Fruit fly (Drosophila melanogaster) whole organism, embryonic: Measurements from ENCODE around the gene SkpD.

Source experiments
- Adf1 ChIP-seq: fragments of 200-800 bp; sonication (Bioruptor generic); IDR thresholded peaks from 2 replicates; pipeline ENCODE4 v1.3.6; 2022; ENCODE audit warnings: missing biosample characterization, missing genetic modification characterization
- CG10147 ChIP-seq: fragments of 200-800 bp; sonication (Bioruptor generic); optimal IDR thresholded peaks from 2 replicates; lab custom pipeline; 2019; ENCODE audit warnings: missing biosample characterization, mild to moderate bottlenecking, missing genetic modification characterization, moderate library complexity
- CG10267 ChIP-seq: fragments of 200-800 bp; sonication (Bioruptor generic); optimal IDR thresholded peaks from 2 replicates; lab custom pipeline; 2018; ENCODE audit warnings: missing biosample characterization, mild to moderate bottlenecking, missing genetic modification characterization, moderate library complexity
- CG10366 ChIP-seq: fragments of 200-800 bp; sonication (Bioruptor generic); IDR thresholded peaks from 2 replicates; pipeline ENCODE4 v1.3.6; 2022; ENCODE audit warnings: missing biosample characterization, missing genetic modification characterization
- CG10959 ChIP-seq: fragments of 200-800 bp; sonication (Bioruptor generic); IDR thresholded peaks from 2 replicates; pipeline ENCODE4 v1.3.6; 2022; ENCODE audit warnings: missing biosample characterization, missing genetic modification characterization
- CG11247 ChIP-seq: fragments of 200-800 bp; sonication (Bioruptor generic); IDR thresholded peaks from 2 replicates; pipeline ENCODE4 v1.3.6; 2022; ENCODE audit warnings: missing biosample characterization, missing genetic modification characterization
- CG12769 ChIP-seq: fragments of 200-800 bp; sonication (Bioruptor generic); optimal IDR thresholded peaks from 2 replicates; lab custom pipeline; 2019; ENCODE audit warnings: missing biosample characterization, mild to moderate bottlenecking, missing genetic modification characterization, moderate library complexity
- CG12942 ChIP-seq: fragments of 200-800 bp; sonication (Bioruptor generic); optimal IDR thresholded peaks from 3 replicates; lab custom pipeline; 2016; ENCODE audit warnings: missing biosample characterization, missing genetic modification characterization
- CG13123 ChIP-seq: fragments of 200-800 bp; sonication (Bioruptor generic); optimal IDR thresholded peaks from 2 replicates; lab custom pipeline; 2016; ENCODE audit warnings: missing biosample characterization, missing genetic modification characterization
- CG13287 ChIP-seq: fragments of 200-800 bp; sonication (Bioruptor generic); IDR thresholded peaks from 2 replicates; pipeline ENCODE4 v1.3.6; 2022; ENCODE audit warnings: missing biosample characterization, missing genetic modification characterization; ENCODE audit not compliant: partially characterized antibody
- CG13624 ChIP-seq: fragments of 200-800 bp; sonication (Bioruptor generic); optimal IDR thresholded peaks from 2 replicates; lab custom pipeline; 2016; ENCODE audit warnings: missing biosample characterization, missing genetic modification characterization
- CG15011 ChIP-seq: fragments of 200-800 bp; sonication (Bioruptor generic); optimal IDR thresholded peaks from 3 replicates; lab custom pipeline; 2018; ENCODE audit warnings: missing biosample characterization, mild to moderate bottlenecking, missing genetic modification characterization
- CG15696 ChIP-seq: fragments of 200-800 bp; sonication (Bioruptor generic); optimal IDR thresholded peaks from 2 replicates; lab custom pipeline; 2019; ENCODE audit warnings: missing biosample characterization, mild to moderate bottlenecking, missing genetic modification characterization, moderate library complexity
- CG16813 ChIP-seq: fragments of 200-800 bp; sonication (Bioruptor generic); IDR thresholded peaks from 3 replicates; pipeline ENCODE4 v1.3.6; 2022; ENCODE audit warnings: missing biosample characterization, missing genetic modification characterization; ENCODE audit not compliant: partially characterized antibody
- CG18619 ChIP-seq: fragments of 200-800 bp; sonication (Bioruptor generic); optimal IDR thresholded peaks from 3 replicates; lab custom pipeline; 2017; ENCODE audit warnings: missing biosample characterization, mild to moderate bottlenecking, missing genetic modification characterization
- CG2116 ChIP-seq: fragments of 200-800 bp; sonication (Bioruptor generic); optimal IDR thresholded peaks from 3 replicates; lab custom pipeline; 2018; ENCODE audit warnings: missing biosample characterization, mild to moderate bottlenecking, missing genetic modification characterization
- CG30403 ChIP-seq: fragments of 200-800 bp; sonication (Bioruptor generic); optimal IDR thresholded peaks from 3 replicates; lab custom pipeline; 2016; ENCODE audit warnings: missing biosample characterization, missing genetic modification characterization
- CG31365 ChIP-seq: fragments of 200-800 bp; sonication (Bioruptor generic); optimal IDR thresholded peaks from 2 replicates; lab custom pipeline; 2018; ENCODE audit warnings: missing biosample characterization, mild to moderate bottlenecking, missing genetic modification characterization
- CG31388 ChIP-seq: fragments of 200-800 bp; sonication (Bioruptor generic); optimal IDR thresholded peaks from 2 replicates; lab custom pipeline; 2016; ENCODE audit warnings: missing biosample characterization, missing genetic modification characterization
- CG32772 ChIP-seq: fragments of 200-800 bp; sonication (Bioruptor generic); IDR thresholded peaks from 2 replicates; pipeline ENCODE4 v1.3.6; 2022; ENCODE audit warnings: missing biosample characterization, missing genetic modification characterization
- CG3281 ChIP-seq: fragments of 200-800 bp; sonication (Bioruptor generic); optimal IDR thresholded peaks from 3 replicates; lab custom pipeline; 2017; ENCODE audit warnings: missing biosample characterization, mild to moderate bottlenecking, missing genetic modification characterization
- CG7357 ChIP-seq: fragments of 200-800 bp; sonication (Bioruptor generic); IDR thresholded peaks from 3 replicates; pipeline ENCODE4 v1.3.6; 2022; ENCODE audit warnings: missing biosample characterization, missing genetic modification characterization
- CG8281 ChIP-seq: fragments of 200-800 bp; sonication (Bioruptor generic); optimal IDR thresholded peaks from 2 replicates; lab custom pipeline; 2018; ENCODE audit warnings: missing biosample characterization, mild to moderate bottlenecking, missing genetic modification characterization, moderate library complexity
- Dbx ChIP-seq: fragments of 200-800 bp; sonication (Bioruptor generic); IDR thresholded peaks from 3 replicates; pipeline ENCODE4 v1.3.6; 2022; ENCODE audit warnings: missing biosample characterization, missing genetic modification characterization
- Dfd ChIP-seq, 2 experiments: fragments of >200 bp; optimal IDR thresholded peaks; 2 replicates each; lab custom pipeline; 2017; ENCODE audit warnings: missing biosample characterization in 2 of 2, missing genetic modification characterization in 2 of 2
- H2.0 ChIP-seq: fragments of 200-800 bp; sonication (Bioruptor generic); IDR thresholded peaks from 2 replicates; pipeline ENCODE4 v1.3.6; 2022; ENCODE audit warnings: missing biosample characterization, missing genetic modification characterization
- Jarid2 ChIP-seq: fragments of 200-800 bp; sonication (Bioruptor generic); optimal IDR thresholded peaks from 3 replicates; lab custom pipeline; 2017; ENCODE audit warnings: mild to moderate bottlenecking, missing biosample characterization, missing genetic modification reagents, missing genetic modification characterization
- Max ChIP-seq: fragments of 200-800 bp; sonication (Bioruptor generic); optimal IDR thresholded peaks from 2 replicates; lab custom pipeline; 2016; ENCODE audit warnings: missing biosample characterization, mild to moderate bottlenecking, missing genetic modification characterization
- Nf-YB ChIP-seq: fragments of 200-800 bp; sonication (Bioruptor generic); optimal IDR thresholded peaks from 3 replicates; lab custom pipeline; 2019; ENCODE audit warnings: missing biosample characterization, mild to moderate bottlenecking, missing genetic modification characterization, moderate library complexity
- PHDP ChIP-seq: fragments of 200-800 bp; sonication (Bioruptor generic); optimal IDR thresholded peaks from 3 replicates; lab custom pipeline; 2018; ENCODE audit warnings: missing biosample characterization, mild to moderate bottlenecking, missing genetic modification characterization, moderate library complexity
- Taf1 ChIP-seq: fragments of 200-800 bp; sonication (Bioruptor generic); IDR thresholded peaks from 2 replicates; pipeline ENCODE4 v1.3.6; 2022; ENCODE audit warnings: missing biosample characterization, missing genetic modification characterization
- ato ChIP-seq: fragments of 200-800 bp; sonication (Bioruptor generic); IDR thresholded peaks from 2 replicates; pipeline ENCODE4 v1.3.6; 2022; ENCODE audit warnings: missing biosample characterization, missing genetic modification characterization; ENCODE audit not compliant: partially characterized antibody
- az2 ChIP-seq: fragments of 200-800 bp; sonication (Bioruptor generic); optimal IDR thresholded peaks from 3 replicates; lab custom pipeline; 2016; ENCODE audit warnings: missing biosample characterization, missing genetic modification characterization
- bigmax ChIP-seq: fragments of 200-800 bp; sonication (Bioruptor generic); optimal IDR thresholded peaks from 2 replicates; lab custom pipeline; 2018; ENCODE audit warnings: missing biosample characterization, mild to moderate bottlenecking, missing genetic modification characterization
- caup ChIP-seq: fragments of 200-800 bp; sonication (Bioruptor generic); optimal IDR thresholded peaks from 3 replicates; lab custom pipeline; 2017; ENCODE audit warnings: missing biosample characterization, mild to moderate bottlenecking, missing genetic modification characterization, moderate library complexity; ENCODE audit not compliant: severe bottlenecking
- ci ChIP-seq: fragments of 200-800 bp; sonication (Bioruptor generic); IDR thresholded peaks from 3 replicates; pipeline ENCODE4 v1.3.6; 2022; ENCODE audit warnings: missing biosample characterization, missing genetic modification characterization
- grau ChIP-seq: fragments of 200-800 bp; optimal IDR thresholded peaks from 3 replicates; lab custom pipeline; 2019; ENCODE audit warnings: missing biosample characterization, mild to moderate bottlenecking, missing genetic modification characterization, moderate library complexity
- grn ChIP-seq: fragments of 200-800 bp; sonication (Bioruptor generic); optimal IDR thresholded peaks from 3 replicates; lab custom pipeline; 2017; ENCODE audit warnings: missing biosample characterization, missing genetic modification characterization
- gsb-n ChIP-seq: fragments of 200-800 bp; sonication (Bioruptor generic); optimal IDR thresholded peaks from 3 replicates; lab custom pipeline; 2018; ENCODE audit warnings: missing biosample characterization, mild to moderate bottlenecking, missing genetic modification characterization
- hbn ChIP-seq: fragments of 200-800 bp; sonication (Bioruptor generic); IDR thresholded peaks from 2 replicates; pipeline ENCODE4 v1.3.6; 2022; ENCODE audit warnings: missing biosample characterization, missing genetic modification characterization; ENCODE audit not compliant: partially characterized antibody
- jumu ChIP-seq: fragments of 200-800 bp; sonication (Bioruptor generic); optimal IDR thresholded peaks from 3 replicates; lab custom pipeline; 2016; ENCODE audit warnings: missing biosample characterization, missing genetic modification characterization
- nerfin-2 ChIP-seq: fragments of 200-800 bp; sonication (Bioruptor generic); IDR thresholded peaks from 2 replicates; pipeline ENCODE4 v1.3.6; 2022; ENCODE audit warnings: missing biosample characterization, missing genetic modification characterization; ENCODE audit not compliant: partially characterized antibody
- pho ChIP-seq: fragments of 200-800 bp; sonication (Bioruptor generic); optimal IDR thresholded peaks from 2 replicates; lab custom pipeline; 2016; ENCODE audit warnings: missing biosample characterization, missing genetic modification characterization
- pum ChIP-seq: fragments of 200-800 bp; sonication (Bioruptor generic); optimal IDR thresholded peaks from 2 replicates; lab custom pipeline; 2016; ENCODE audit warnings: missing biosample characterization, missing genetic modification characterization
- so ChIP-seq: fragments of 200-800 bp; sonication (Bioruptor generic); IDR thresholded peaks from 3 replicates; pipeline ENCODE4 v1.3.6; 2022; ENCODE audit warnings: missing biosample characterization, missing genetic modification characterization
- tgo ChIP-seq: fragments of 200-800 bp; sonication (Bioruptor generic); IDR thresholded peaks from 3 replicates; pipeline ENCODE4 v1.3.6; 2022; ENCODE audit warnings: missing biosample characterization, missing genetic modification characterization
- trh ChIP-seq: fragments of 200-800 bp; sonication (Bioruptor generic); optimal IDR thresholded peaks from 2 replicates; lab custom pipeline; 2016; ENCODE audit warnings: missing biosample characterization, missing genetic modification characterization
- unc-4 ChIP-seq: fragments of 200-800 bp; sonication (Bioruptor generic); IDR thresholded peaks from 2 replicates; pipeline ENCODE4 v1.3.6; 2022; ENCODE audit warnings: missing biosample characterization, missing genetic modification characterization; ENCODE audit not compliant: partially characterized antibody
- wek ChIP-seq: fragments of 200-800 bp; sonication (Bioruptor generic); optimal IDR thresholded peaks from 3 replicates; lab custom pipeline; 2018; ENCODE audit warnings: missing biosample characterization, mild to moderate bottlenecking, missing genetic modification characterization, moderate library complexity

The SkpD gene

dm6 chrX:19846701-19847383 lies 34.3 kb downstream of the SkpD start (continued):
- TF ChIP-seq CG13123: peak; percentile 90
- TF ChIP-seq caup (GFP tag; lab: Kevin White, UChicago): peak; percentile 91
- peak; percentile 71 for TF ChIP-seq CG31365 (tag; lab: Kevin White, UChicago)
- peak; percentile 84 for TF ChIP-seq CG15011 (GFP tag; lab: Kevin White, UChicago)
- TF ChIP-seq Taf1: peak; percentile 65; the same call in 1 of the 2 replicates
- peak; percentile 60 for TF ChIP-seq bigmax (GFP tag; lab: Kevin White, UChicago)
- TF ChIP-seq az2 (GFP tag; lab: Kevin White, UChicago): peak; percentile 94
- TF ChIP-seq PHDP: peak; percentile 93
- peak; percentile 89 for TF ChIP-seq CG7357 (GFP tag; lab: Robert Waterston, UW)
- peak; percentile 86 for TF ChIP-seq Max (GFP tag; lab: Kevin White, UChicago)
- peak; percentile 83 for TF ChIP-seq CG8281
- no peak for TF ChIP-seq CG16813 (GFP tag; lab: Robert Waterston, UW)
- peak; percentile 88 for TF ChIP-seq CG3281 (GFP tag; lab: Kevin White, UChicago)
- no peak for TF ChIP-seq Dfd (GFP tag; optimal IDR thresholded peaks at IDR 0.05; lab: Kevin White, UChicago)
- TF ChIP-seq Jarid2: peak; percentile 78
- peak; percentile 97 for TF ChIP-seq ci (GFP tag; lab: Robert Waterston, UW)
- TF ChIP-seq CG10959 (GFP tag; lab: Robert Waterston, UW): peak; percentile 88
- no peak for TF ChIP-seq ato (GFP tag; lab: Robert Waterston, UW)
- no peak for TF ChIP-seq hbn (GFP tag; lab: Robert Waterston, UW)
- peak; percentile 91 for TF ChIP-seq CG12942
- TF ChIP-seq H2.0 (GFP tag; lab: Robert Waterston, UW): peak; percentile 94
- peak; percentile 93 for TF ChIP-seq CG30403
- peak; percentile 78 for TF ChIP-seq Nf-YB (GFP tag; lab: Kevin White, UChicago)
- peak; percentile 91 for TF ChIP-seq CG15696
- peak; percentile 96 for TF ChIP-seq jumu
- peak; percentile 86 for TF ChIP-seq wek (GFP tag; lab: Kevin White, UChicago)
- TF ChIP-seq CG32772 (GFP tag; lab: Robert Waterston, UW): peak; percentile 96
- TF ChIP-seq CG10267 (tag; lab: Kevin White, UChicago): peak; percentile 85
- peak; percentile 96 for TF ChIP-seq pum (GFP tag; lab: Kevin White, UChicago)
- peak; percentile 88 for TF ChIP-seq gsb-n (tag; lab: Kevin White, UChicago)
- peak; percentile 92; the same call in 2 of the 3 replicates for TF ChIP-seq so (GFP tag; lab: Robert Waterston, UW)
- TF ChIP-seq pho (GFP tag; lab: Kevin White, UChicago): peak; percentile 87
- TF ChIP-seq CG10366: peak; percentile 95
- no peak for TF ChIP-seq unc-4 (GFP tag; lab: Robert Waterston, UW)
- TF ChIP-seq CG31388 (GFP tag; lab: Kevin White, UChicago): peak; percentile 88
- peak; percentile 97 for TF ChIP-seq CG12769
- TF ChIP-seq CG2116 (GFP tag; lab: Kevin White, UChicago): peak; percentile 62
- peak; percentile 86 for TF ChIP-seq CG13624 (GFP tag; lab: Kevin White, UChicago)
- peak; percentile 67 for TF ChIP-seq Adf1
- TF ChIP-seq CG13287 (GFP tag; lab: Robert Waterston, UW): no peak
- TF ChIP-seq grn (GFP tag; lab: Kevin White, UChicago): peak; percentile 49
- TF ChIP-seq trh: peak; percentile 87
- TF ChIP-seq Dbx: peak; percentile 84; the same call in 2 of the 3 replicates
- peak; percentile 90 for TF ChIP-seq grau (tag; lab: Kevin White, UChicago)
- no peak for TF ChIP-seq nerfin-2 (GFP tag; lab: Robert Waterston, UW)
- TF ChIP-seq CG11247 (GFP tag; lab: Robert Waterston, UW): peak; percentile 91
- peak; percentile 80 for TF ChIP-seq CG10147 (GFP tag; lab: Kevin White, UChicago)
- TF ChIP-seq tgo: peak; percentile 96
- peak; percentile 91 for TF ChIP-seq CG18619 (GFP tag; lab: Kevin White, UChicago)
